Worm (Caenorhabditis elegans): ENCODE data around the gene mpst-7.

DNA sequence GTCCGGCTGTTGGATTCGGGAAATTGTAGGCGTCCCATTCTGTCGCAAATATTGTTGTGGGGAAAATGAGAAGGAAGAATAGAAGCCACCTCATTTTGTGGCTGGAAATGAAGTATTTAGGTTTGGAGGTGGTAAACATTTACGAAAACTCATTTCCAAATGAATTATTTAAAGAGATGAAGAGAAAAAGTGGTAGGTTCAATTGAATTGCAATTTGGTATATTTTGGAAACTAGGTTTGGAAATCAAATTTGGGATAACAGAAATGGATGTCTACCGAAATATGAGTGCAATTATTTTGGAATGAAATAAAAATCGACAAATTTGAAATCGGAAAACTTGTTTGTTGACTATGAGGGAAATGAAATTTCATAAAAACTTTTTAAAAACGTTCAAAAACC is 47.9 kb upstream of the mpst-7 start, which contains the start of gene F15B9.10:
- TF ChIP-seq nhr-28 (tag; optimal IDR thresholded peaks at IDR 0.05): no peak
- TF ChIP-seq unc-62 (GFP tag; optimal IDR thresholded peaks at IDR 0.05): no peak
- TF ChIP-seq ces-1 (GFP tag; optimal IDR thresholded peaks at IDR 0.05): no peak
- TF ChIP-seq snpc-4 (tag; optimal IDR thresholded peaks at IDR 0.05): no peak
- TF ChIP-seq lin-32 (GFP tag; optimal IDR thresholded peaks at IDR 0.05): no peak
